Worm (Caenorhabditis elegans) whole organism, L3 larva: ENCODE measurements around the gene memi-2.

Experiments
- R02D3.7 ChIP-seq: fragments of 150-350 bp; optimal IDR thresholded peaks from 2 replicates; lab custom pipeline; 2014; ENCODE audit warnings: missing biosample characterization, missing genetic modification characterization
- ZK546.5 ChIP-seq: sonication (generic microtip); optimal IDR thresholded peaks from 2 replicates; lab custom pipeline; 2017; ENCODE audit warnings: missing biosample characterization, missing genetic modification characterization
- aly-2 ChIP-seq: fragments of 150-350 bp; optimal IDR thresholded peaks from 2 replicates; lab custom pipeline; 2014; ENCODE audit warnings: missing biosample characterization, missing genetic modification characterization
- ceh-28 ChIP-seq: fragments of 150-350 bp; optimal IDR thresholded peaks from 2 replicates; lab custom pipeline; 2014; ENCODE audit warnings: missing biosample characterization, missing genetic modification reagents, missing genetic modification characterization
- ceh-82 ChIP-seq: fragments of 150-350 bp; optimal IDR thresholded peaks from 2 replicates; lab custom pipeline; 2014; ENCODE audit warnings: missing biosample characterization, missing genetic modification characterization
- ceh-9 ChIP-seq: sonication (generic microtip); optimal IDR thresholded peaks from 2 replicates; lab custom pipeline; 2018; ENCODE audit warnings: missing biosample characterization, missing genetic modification characterization
- daf-12 ChIP-seq: fragments of 150-350 bp; optimal IDR thresholded peaks from 2 replicates; lab custom pipeline; 2014; ENCODE audit warnings: missing biosample characterization, missing genetic modification reagents, missing genetic modification characterization
- egl-27 ChIP-seq: sonication (generic microtip); optimal IDR thresholded peaks from 4 replicates; lab custom pipeline; 2017; ENCODE audit warnings: missing biosample characterization, missing genetic modification reagents, missing genetic modification characterization
- elt-1 ChIP-seq: fragments of 150-350 bp; optimal IDR thresholded peaks from 2 replicates; lab custom pipeline; 2014; ENCODE audit warnings: missing biosample characterization, missing genetic modification characterization
- eor-1 ChIP-seq, 2 experiments: fragments of 150-350 bp; optimal IDR thresholded peaks; 2 replicates each; lab custom pipeline; 2014 to 2018; ENCODE audit warnings: missing biosample characterization in 2 of 2, missing genetic modification characterization in 2 of 2
- fkh-10 ChIP-seq: sonication (generic microtip); optimal IDR thresholded peaks from 2 replicates; lab custom pipeline; 2017; ENCODE audit warnings: missing biosample characterization, missing genetic modification reagents, missing genetic modification characterization
- fkh-2 ChIP-seq: fragments of 150-350 bp; optimal IDR thresholded peaks from 2 replicates; lab custom pipeline; 2014; ENCODE audit warnings: missing biosample characterization, missing genetic modification reagents, missing genetic modification characterization
- jun-1 ChIP-seq: fragments of 150-350 bp; optimal IDR thresholded peaks from 2 replicates; lab custom pipeline; 2014; ENCODE audit warnings: missing biosample characterization, missing genetic modification reagents, missing genetic modification characterization
- lin-39 ChIP-seq: fragments of 150-350 bp; optimal IDR thresholded peaks from 2 replicates; lab custom pipeline; 2018; ENCODE audit warnings: missing biosample characterization, missing genetic modification reagents, missing genetic modification characterization
- lsy-12 ChIP-seq: sonication (generic microtip); optimal IDR thresholded peaks from 2 replicates; lab custom pipeline; 2016; ENCODE audit warnings: mild to moderate bottlenecking, missing genetic modification characterization, missing compliant biosample characterization
- nhr-23 ChIP-seq: fragments of 150-350 bp; optimal IDR thresholded peaks from 2 replicates; lab custom pipeline; 2014; ENCODE audit warnings: missing biosample characterization, missing genetic modification reagents, missing genetic modification characterization
- nhr-67 ChIP-seq: fragments of 150-350 bp; optimal IDR thresholded peaks from 2 replicates; lab custom pipeline; 2014; ENCODE audit warnings: missing biosample characterization, missing genetic modification characterization
- pqm-1 ChIP-seq: fragments of 150-350 bp; optimal IDR thresholded peaks from 2 replicates; lab custom pipeline; 2017; ENCODE audit warnings: missing biosample characterization, missing genetic modification characterization, inconsistent platforms
- sea-2 ChIP-seq: fragments of 150-350 bp; sonication (generic microtip); optimal IDR thresholded peaks from 4 replicates; lab custom pipeline; 2014; ENCODE audit warnings: missing biosample characterization, missing genetic modification reagents, missing genetic modification characterization
- unc-39 ChIP-seq: sonication (generic microtip); optimal IDR thresholded peaks from 4 replicates; lab custom pipeline; 2017; ENCODE audit warnings: missing biosample characterization, missing genetic modification characterization
- unc-62 ChIP-seq: fragments of 150-350 bp; sonication (generic microtip); optimal IDR thresholded peaks from 4 replicates; lab custom pipeline; 2014; ENCODE audit warnings: missing biosample characterization, missing genetic modification reagents, missing genetic modification characterization
- zag-1 ChIP-seq: fragments of 150-350 bp; optimal IDR thresholded peaks from 2 replicates; lab custom pipeline; 2014; ENCODE audit warnings: missing biosample characterization, missing genetic modification characterization
- ztf-11 ChIP-seq: fragments of 150-350 bp; optimal IDR thresholded peaks from 2 replicates; lab custom pipeline; 2014; ENCODE audit warnings: missing biosample characterization, missing genetic modification characterization
- ztf-4 ChIP-seq: fragments of 150-350 bp; optimal IDR thresholded peaks from 2 replicates; lab custom pipeline; 2014; ENCODE audit warnings: missing biosample characterization, missing genetic modification characterization

memi-2 gene

ce11 chrIV:13356005-13356404 lies 44.3 kb downstream of the memi-2 start:
- TF ChIP-seq unc-39 (tag; lab: Kevin White, UChicago) = no peak
- TF ChIP-seq ceh-82 (tag; lab: Kevin White, UChicago) = no peak
- TF ChIP-seq zag-1 = no peak
- no peak for TF ChIP-seq R02D3.7 (tag; lab: Kevin White, UChicago)
- TF ChIP-seq ztf-4 (tag; lab: Kevin White, UChicago) = no peak
- no peak for TF ChIP-seq unc-62
- TF ChIP-seq sea-2 (GFP tag; lab: Kevin White, UChicago) = no peak

- TF ChIP-seq egl-27 (tag; lab: Kevin White, UChicago) = no peak
- no peak for TF ChIP-seq sea-2 (GFP tag; lab: Kevin White, UChicago)
- no peak for TF ChIP-seq lin-39 (tag; lab: Kevin White, UChicago)
- TF ChIP-seq fkh-2 (tag; lab: Kevin White, UChicago) = no peak
- TF ChIP-seq ceh-28 (tag; lab: Kevin White, UChicago) = no peak
- no peak for TF ChIP-seq ceh-9 (tag; lab: Kevin White, UChicago)
- TF ChIP-seq eor-1 (tag; optimal IDR thresholded peaks at IDR 0.05; lab: Kevin White, UChicago) = no peak
- TF ChIP-seq unc-62 = no peak
- no peak for TF ChIP-seq fkh-10
- no peak for TF ChIP-seq nhr-67 (tag; lab: Kevin White, UChicago)
- TF ChIP-seq jun-1 (tag; lab: Kevin White, UChicago) = no peak
- TF ChIP-seq unc-39 (tag; lab: Kevin White, UChicago) = no peak
- no peak for TF ChIP-seq nhr-23 (tag; lab: Kevin White, UChicago)
- no peak for TF ChIP-seq ZK546.5 (tag; lab: Kevin White, UChicago)
- no peak for TF ChIP-seq pqm-1 (tag; lab: Kevin White, UChicago)
- no peak for TF ChIP-seq ztf-11 (tag; lab: Kevin White, UChicago)
Measured at ce11 chrIV:13354044-13354443, 46.3 kb downstream of the memi-2 start.

ce11 chrIV:13353143-13353773 lies 47.0 kb downstream of the memi-2 start, which contains the start of the genes rec-8 and mex-5:
Gene rec-8, minus strand, starts transcription at chrIV:13353193.
Gene mex-5, plus strand, starts transcription at chrIV:13353723.
- TF ChIP-seq elt-1 (tag; lab: Kevin White, UChicago) = peak; percentile 80
- TF ChIP-seq lsy-12 (tag; lab: Kevin White, UChicago) = no peak
- no peak for TF ChIP-seq daf-12 (tag; lab: Kevin White, UChicago)
- no peak for TF ChIP-seq aly-2 (tag; lab: Kevin White, UChicago)
